Fruit fly (Drosophila melanogaster): ENCODE data around the gene CG42505.

Gene CG42505

dm6 chr3R:12010202-12010824 is 21.2 kb downstream of the CG42505 start, which contains the start of the genes KLHL18 and GCC185 (continued):
- TF ChIP-seq Stat92E (GFP tag; optimal IDR thresholded peaks at IDR 0.05) (no peak), mam (GFP tag; optimal IDR thresholded peaks at IDR 0.05) (peak; percentile 85), CG34376 (GFP tag; optimal IDR thresholded peaks at IDR 0.05) (no peak), CG1792 (GFP tag; optimal IDR thresholded peaks at IDR 0.05) (peak; percentile 54), CG6854 (GFP tag; optimal IDR thresholded peaks at IDR 0.05) (no peak), ci (GFP tag; IDR thresholded peaks at IDR 0.05) (no peak), trh (GFP tag; optimal IDR thresholded peaks at IDR 0.05) (peak; percentile 50), CG9609 (GFP tag; optimal IDR thresholded peaks at IDR 0.05) (peak; percentile 24), trem (tag; optimal IDR thresholded peaks at IDR 0.05) (peak; percentile 83), sim (GFP tag; IDR thresholded peaks at IDR 0.05) (no peak), Sox102F (GFP tag; optimal IDR thresholded peaks at IDR 0.05) (peak; percentile 62), HLH3B (GFP tag; IDR thresholded peaks at IDR 0.05) (peak; percentile 61; the same call in 1 of the 2 replicates), Nf-YA (GFP tag; IDR thresholded peaks at IDR 0.05) (no peak), CG18619 (GFP tag; optimal IDR thresholded peaks at IDR 0.05) (peak; percentile 58), Elba2 (GFP tag; optimal IDR thresholded peaks at IDR 0.05) (peak; percentile 95), gcm2 (GFP tag; optimal IDR thresholded peaks at IDR 0.05) (no peak), CG32772 (GFP tag; IDR thresholded peaks at IDR 0.05) (peak; percentile 79), amos (GFP tag; IDR thresholded peaks at IDR 0.05; ENCODE audit: partially characterized antibody) (peak; percentile 78), ab (GFP tag; optimal IDR thresholded peaks at IDR 0.05) (no peak), Atf6 (GFP tag; IDR thresholded peaks at IDR 0.05) (peak; percentile 30; the same call in 1 of the 2 replicates), Six4 (GFP tag; optimal IDR thresholded peaks at IDR 0.05) (peak; percentile 64), tin (GFP tag; optimal IDR thresholded peaks at IDR 0.05) (peak; percentile 83), pho (GFP tag; optimal IDR thresholded peaks at IDR 0.05) (peak; percentile 78), tap (tag; optimal IDR thresholded peaks at IDR 0.05) (no peak), CG6791 (GFP tag; IDR thresholded peaks at IDR 0.05; ENCODE audit: partially characterized antibody) (peak; percentile 74), insv (GFP tag; optimal IDR thresholded peaks at IDR 0.05) (peak in 1 of 2 experiments; percentile 85), CG10654 (GFP tag; optimal IDR thresholded peaks at IDR 0.05) (peak; percentile 79), sens (GFP tag) (peak; percentile 96), mld (GFP tag; IDR thresholded peaks at IDR 0.05; ENCODE audit: partially characterized antibody) (peak; percentile 19; the same call in 1 of the 3 replicates), bab2 (GFP tag; optimal IDR thresholded peaks at IDR 0.05) (peak; percentile 68), toy (GFP tag; IDR thresholded peaks at IDR 0.05) (peak; percentile 9; the same call in 1 of the 2 replicates), gem (tag; optimal IDR thresholded peaks at IDR 0.05) (peak; percentile 86), CG3407 (GFP tag; optimal IDR thresholded peaks at IDR 0.05) (no peak), Med (GFP tag) (peak; percentile 84), Optix (GFP tag; IDR thresholded peaks at IDR 0.05) (no peak), CG16813 (GFP tag; IDR thresholded peaks at IDR 0.05; ENCODE audit: partially characterized antibody) (peak; percentile 89), phol (tag; optimal IDR thresholded peaks at IDR 0.05) (peak; percentile 87), hth (optimal IDR thresholded peaks at IDR 0.05) (no peak), odd (GFP tag; optimal IDR thresholded peaks at IDR 0.05) (no peak), Hr78 (GFP tag; optimal IDR thresholded peaks at IDR 0.05) (no peak), Side (GFP tag; optimal IDR thresholded peaks at IDR 0.05) (peak; percentile 17), crc (GFP tag; optimal IDR thresholded peaks at IDR 0.05) (no peak), Hmx (GFP tag; optimal IDR thresholded peaks at IDR 0.05) (peak; percentile 75), danr (GFP tag; IDR thresholded peaks at IDR 0.05) (no peak), rib (GFP tag; IDR thresholded peaks at IDR 0.05) (no peak), Ravus (GFP tag; IDR thresholded peaks at IDR 0.05) (no peak), zen2 (GFP tag; IDR thresholded peaks at IDR 0.05; ENCODE audit: partially characterized antibody) (no peak), CG2712 (tag; optimal IDR thresholded peaks at IDR 0.05) (peak; percentile 85), CG4424 (GFP tag; optimal IDR thresholded peaks at IDR 0.05) (peak; percentile 78), HLHmδ (GFP tag; optimal IDR thresholded peaks at IDR 0.05) (no peak)

Measured in whole organism, embryonic.